Worm (Caenorhabditis elegans) whole organism, midembryonic: Measurements from ENCODE around the gene yif-1.

ENCODE experiments used
- T22C8.4 ChIP-seq: fragments of 200-800 bp; sonication (Bioruptor generic); IDR thresholded peaks from 2 replicates; pipeline ENCODE4 v1.3.6; 2022; ENCODE audit warnings: missing genetic modification characterization, missing compliant biosample characterization
- cog-1 ChIP-seq: sonication (generic microtip); optimal IDR thresholded peaks from 2 replicates; lab custom pipeline; 2016; ENCODE audit warnings: missing genetic modification characterization, missing compliant biosample characterization
- flt-1 ChIP-seq: fragments of 200-800 bp; sonication (Bioruptor generic); IDR thresholded peaks from 2 replicates; pipeline ENCODE4 v1.3.6; 2022; ENCODE audit warnings: missing genetic modification characterization, missing compliant biosample characterization
- klf-2 ChIP-seq: fragments of 200-800 bp; sonication (Bioruptor generic); conservative IDR thresholded peaks from 2 replicates; pipeline ENCODE4 v1.3.6; 2022; ENCODE audit warnings: missing genetic modification reagents, missing genetic modification characterization, missing compliant biosample characterization
- med-1 ChIP-seq: sonication (generic microtip); optimal IDR thresholded peaks from 2 replicates; lab custom pipeline; 2017; ENCODE audit warnings: missing genetic modification characterization, mild to moderate bottlenecking, missing compliant biosample characterization, antibody characterized with exemption, missing genetic modification reagents; ENCODE audit not compliant: insufficient read depth
- ref-1 ChIP-seq: fragments of 200-800 bp; sonication (Bioruptor generic); conservative IDR thresholded peaks from 2 replicates; pipeline ENCODE4 v1.3.6; 2022; ENCODE audit warnings: missing genetic modification reagents, missing genetic modification characterization, missing compliant biosample characterization
- tab-1 ChIP-seq: fragments of 200-800 bp; sonication (Bioruptor generic); IDR thresholded peaks from 2 replicates; pipeline ENCODE4 v1.3.6; 2022; ENCODE audit warnings: missing genetic modification characterization, missing compliant biosample characterization
- ztf-23 ChIP-seq: fragments of 200-800 bp; sonication (Bioruptor generic); IDR thresholded peaks from 2 replicates; pipeline ENCODE4 v1.3.6; 2022; ENCODE audit warnings: missing genetic modification reagents, missing genetic modification characterization, missing compliant biosample characterization
- ztf-29 ChIP-seq: fragments of 200-800 bp; sonication (Bioruptor generic); IDR thresholded peaks from 2 replicates; pipeline ENCODE4 v1.3.6; 2022; ENCODE audit warnings: missing genetic modification reagents, missing genetic modification characterization, missing compliant biosample characterization

yif-1 gene

ce11 chrV:10070541-10070940 lies 15.8 kb upstream of the yif-1 start, which contains the start of gene nhr-192:
nhr-192 (minus strand) TSS chrV:10070641.
- TF ChIP-seq tab-1 (GFP tag; lab: Robert Waterston, UW): no peak
- TF ChIP-seq T22C8.4 (GFP tag; lab: Robert Waterston, UW): no peak
- TF ChIP-seq flt-1 (GFP tag; lab: Robert Waterston, UW): no peak
- TF ChIP-seq ztf-23 (GFP tag; lab: Robert Waterston, UW): no peak
- no peak for TF ChIP-seq med-1 (GFP tag; lab: Kevin White, UChicago)
- no peak for TF ChIP-seq cog-1
- no peak for TF ChIP-seq klf-2 (GFP tag; lab: Robert Waterston, UW)
- TF ChIP-seq ztf-29 (GFP tag; lab: Robert Waterston, UW): no peak
- TF ChIP-seq ref-1 (GFP tag; lab: Robert Waterston, UW): no peak

ce11 chrV:10066769-10067168 lies 12.1 kb upstream of the yif-1 start, which contains the start of gene npr-39:
npr-39 (plus strand) TSS chrV:10067069.
- TF ChIP-seq klf-2 (GFP tag; lab: Robert Waterston, UW) (no peak), T22C8.4 (GFP tag; lab: Robert Waterston, UW) (no peak), ztf-29 (GFP tag; lab: Robert Waterston, UW) (no peak), tab-1 (GFP tag; lab: Robert Waterston, UW) (no peak), ref-1 (GFP tag; lab: Robert Waterston, UW) (no peak), cog-1 (no peak), ztf-23 (GFP tag; lab: Robert Waterston, UW) (no peak), med-1 (GFP tag; lab: Kevin White, UChicago) (no peak), flt-1 (GFP tag; lab: Robert Waterston, UW) (no peak)

ce11 chrV:10065679-10066078 lies 11.0 kb upstream of the yif-1 start:
- TF ChIP-seq cog-1 (no peak), klf-2 (GFP tag; lab: Robert Waterston, UW) (no peak), ztf-29 (GFP tag; lab: Robert Waterston, UW) (no peak), T22C8.4 (GFP tag; lab: Robert Waterston, UW) (no peak), ztf-23 (GFP tag; lab: Robert Waterston, UW) (no peak), tab-1 (GFP tag; lab: Robert Waterston, UW) (no peak), med-1 (GFP tag; lab: Kevin White, UChicago) (no peak), flt-1 (GFP tag; lab: Robert Waterston, UW) (no peak), ref-1 (GFP tag; lab: Robert Waterston, UW) (no peak)

- no peak for TF ChIP-seq ref-1 (GFP tag; lab: Robert Waterston, UW)
- no peak for TF ChIP-seq T22C8.4 (GFP tag; lab: Robert Waterston, UW)
- TF ChIP-seq ztf-23 (GFP tag; lab: Robert Waterston, UW): no peak
- TF ChIP-seq med-1 (GFP tag; lab: Kevin White, UChicago): no peak
- no peak for TF ChIP-seq klf-2 (GFP tag; lab: Robert Waterston, UW)
- no peak for TF ChIP-seq cog-1
These were observed 9.5 kb upstream of the yif-1 start, which contains the start of gene fipr-13 for ce11 chrV:10064221-10064620. fipr-13 (plus strand) TSS chrV:10064521.

ce11 chrV:10060039-10060438 lies 5.3 kb upstream of the yif-1 start:
- TF ChIP-seq cog-1 (no peak), med-1 (GFP tag; lab: Kevin White, UChicago) (no peak), ztf-23 (GFP tag; lab: Robert Waterston, UW) (no peak), tab-1 (GFP tag; lab: Robert Waterston, UW) (no peak), ref-1 (GFP tag; lab: Robert Waterston, UW) (no peak), klf-2 (GFP tag; lab: Robert Waterston, UW) (no peak), ztf-29 (GFP tag; lab: Robert Waterston, UW) (no peak), flt-1 (GFP tag; lab: Robert Waterston, UW) (no peak), T22C8.4 (GFP tag; lab: Robert Waterston, UW) (no peak)

- TF ChIP-seq ztf-29 (GFP tag; lab: Robert Waterston, UW) (no peak), T22C8.4 (GFP tag; lab: Robert Waterston, UW) (no peak), ztf-23 (GFP tag; lab: Robert Waterston, UW) (no peak), cog-1 (no peak), med-1 (GFP tag; lab: Kevin White, UChicago) (no peak), tab-1 (GFP tag; lab: Robert Waterston, UW) (no peak), flt-1 (GFP tag; lab: Robert Waterston, UW) (no peak), klf-2 (GFP tag; lab: Robert Waterston, UW) (no peak), ref-1 (GFP tag; lab: Robert Waterston, UW) (no peak)
These were observed 4.0 kb upstream of the yif-1 start for ce11 chrV:10058748-10059147.

ce11 chrV:10051855-10052254 lies 2.9 kb downstream of the yif-1 start, which contains the start of gene str-118:
str-118 (plus strand) TSS chrV:10052155.
- no peak for TF ChIP-seq tab-1 (GFP tag; lab: Robert Waterston, UW)
- TF ChIP-seq cog-1: no peak
- no peak for TF ChIP-seq flt-1 (GFP tag; lab: Robert Waterston, UW)
- no peak for TF ChIP-seq ztf-29 (GFP tag; lab: Robert Waterston, UW)
- TF ChIP-seq ztf-23 (GFP tag; lab: Robert Waterston, UW): no peak
- TF ChIP-seq klf-2 (GFP tag; lab: Robert Waterston, UW): no peak
- TF ChIP-seq med-1 (GFP tag; lab: Kevin White, UChicago): no peak

ce11 chrV:10049192-10049816 lies 5.4 kb downstream of the yif-1 start:
- TF ChIP-seq T22C8.4 (GFP tag; lab: Robert Waterston, UW) (0 out of 2 replicates have a peak, but pooled peaks have one; percentile 24), ref-1 (GFP tag; lab: Robert Waterston, UW) (0 out of 2 replicates have a peak, but pooled peaks have one; percentile 16), flt-1 (GFP tag; lab: Robert Waterston, UW) (peak; percentile 63; the same call in 1 of the 2 replicates)

- TF ChIP-seq tab-1 (GFP tag; lab: Robert Waterston, UW) (no peak), T22C8.4 (GFP tag; lab: Robert Waterston, UW) (no peak), ztf-23 (GFP tag; lab: Robert Waterston, UW) (no peak), cog-1 (no peak), flt-1 (GFP tag; lab: Robert Waterston, UW) (no peak), ref-1 (GFP tag; lab: Robert Waterston, UW) (no peak), ztf-29 (GFP tag; lab: Robert Waterston, UW) (no peak), klf-2 (GFP tag; lab: Robert Waterston, UW) (no peak), med-1 (GFP tag; lab: Kevin White, UChicago) (no peak)
These were observed 7.5 kb downstream of the yif-1 start for ce11 chrV:10047189-10047588.
